Worm (Caenorhabditis elegans): ENCODE results near the gene spn-4.

spn-4 gene

ce11 chrV:6796264-6796663 lies 11.6 kb upstream of the spn-4 start (continued):
- TF ChIP-seq nhr-90 (tag; optimal IDR thresholded peaks at IDR 0.05; ENCODE audit: poor library complexity): no peak
- TF ChIP-seq xbp-1 (tag; optimal IDR thresholded peaks at IDR 0.05): peak; percentile 13
- no peak for TF ChIP-seq lsy-2 (tag; optimal IDR thresholded peaks at IDR 0.05)
- no peak for TF ChIP-seq zag-1 (tag; optimal IDR thresholded peaks at IDR 0.05)
- TF ChIP-seq nhr-85 (tag): peak; percentile 84
- no peak for TF ChIP-seq ceh-90 (tag; optimal IDR thresholded peaks at IDR 0.05)
- no peak for TF ChIP-seq fkh-4 (tag; optimal IDR thresholded peaks at IDR 0.05; ENCODE audit: borderline replicate concordance)
- no peak for TF ChIP-seq C16A3.4 (tag; optimal IDR thresholded peaks at IDR 0.05)
- TF ChIP-seq nhr-28 (tag; optimal IDR thresholded peaks at IDR 0.05): no peak
- no peak for TF ChIP-seq ceh-63 (GFP tag; optimal IDR thresholded peaks at IDR 0.05)
- TF ChIP-seq skn-1 (tag; optimal IDR thresholded peaks at IDR 0.05): no peak
- TF ChIP-seq isw-1 (GFP tag; IDR thresholded peaks at IDR 0.05): no peak
- no peak for TF ChIP-seq lin-13 (GFP tag; optimal IDR thresholded peaks at IDR 0.05)
- no peak for TF ChIP-seq mdl-1 (tag; optimal IDR thresholded peaks at IDR 0.05)
- no peak for TF ChIP-seq ama-1 (optimal IDR thresholded peaks at IDR 0.05)
- peak; percentile 1 for TF ChIP-seq snu-23 (GFP tag; optimal IDR thresholded peaks at IDR 0.05)
- no peak for TF ChIP-seq sptf-1 (tag; optimal IDR thresholded peaks at IDR 0.05)
- TF ChIP-seq grh-1 (GFP tag; IDR thresholded peaks at IDR 0.05): no peak
- TF ChIP-seq tlp-1 (tag; optimal IDR thresholded peaks at IDR 0.05): no peak
- TF ChIP-seq sox-4 (tag; optimal IDR thresholded peaks at IDR 0.05): no peak
- no peak for TF ChIP-seq nhr-12 (tag; optimal IDR thresholded peaks at IDR 0.05)
- TF ChIP-seq efl-1 (optimal IDR thresholded peaks at IDR 0.05): no peak
- TF ChIP-seq efl-1 (GFP tag; optimal IDR thresholded peaks at IDR 0.05 in 1 of 2): no peak
- peak; percentile 10 for TF ChIP-seq blmp-1 (tag; optimal IDR thresholded peaks at IDR 0.05)

DNA sequence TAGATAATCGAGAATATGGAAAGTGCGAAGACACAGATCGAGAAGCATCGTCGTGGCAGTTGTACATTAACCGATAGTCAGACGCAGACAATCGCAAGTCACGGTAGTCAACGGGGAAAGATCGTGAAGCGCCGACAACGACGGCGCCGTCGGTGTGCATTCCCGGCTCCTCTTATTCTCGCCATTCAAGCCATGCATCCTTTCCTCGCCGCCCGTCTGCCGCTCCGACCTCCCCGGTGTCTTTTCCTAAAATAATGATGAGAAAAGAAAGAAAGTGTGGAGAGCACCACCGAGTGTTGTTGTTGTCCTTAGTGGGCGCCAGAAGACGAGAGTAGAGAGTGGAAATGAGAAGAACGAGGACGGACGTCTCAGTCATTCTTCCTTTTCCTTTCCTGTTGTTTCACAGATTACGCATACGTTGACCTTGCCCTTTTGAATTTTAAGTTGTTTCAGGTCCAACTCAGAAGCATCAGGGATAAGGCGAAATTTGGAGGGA lies 9.1 kb upstream of the spn-4 start, which contains the start of gene ZC404.1:
Gene ZC404.1 (plus strand): TSS at position 446 of the 496 bp plus-strand sequence.
- TF ChIP-seq nhr-12 (tag; optimal IDR thresholded peaks at IDR 0.05): no peak
- no peak for TF ChIP-seq ama-1 (optimal IDR thresholded peaks at IDR 0.05)
- TF ChIP-seq nhr-28 (tag; optimal IDR thresholded peaks at IDR 0.05): no peak
- no peak for TF ChIP-seq dsc-1 (tag; optimal IDR thresholded peaks at IDR 0.05)
- TF ChIP-seq nhr-20 (tag; optimal IDR thresholded peaks at IDR 0.05): no peak
- no peak for TF ChIP-seq grh-1 (GFP tag; IDR thresholded peaks at IDR 0.05)
- TF ChIP-seq C04F5.9 (tag; optimal IDR thresholded peaks at IDR 0.05): no peak
- TF ChIP-seq aly-2 (tag; optimal IDR thresholded peaks at IDR 0.05): no peak
- TF ChIP-seq egl-13 (tag; optimal IDR thresholded peaks at IDR 0.05): no peak
- peak; percentile 36 for TF ChIP-seq nhr-71 (tag; optimal IDR thresholded peaks at IDR 0.05)
- no peak for TF ChIP-seq pqm-1 (tag; optimal IDR thresholded peaks at IDR 0.05)
- TF ChIP-seq vab-15 (tag; optimal IDR thresholded peaks at IDR 0.05): no peak
- TF ChIP-seq nhr-85 (tag): no peak
- TF ChIP-seq hlh-17 (GFP tag; optimal IDR thresholded peaks at IDR 0.05; ENCODE audit: borderline replicate concordance): no peak
- TF ChIP-seq Y116A8C.19 (tag; optimal IDR thresholded peaks at IDR 0.05; ENCODE audit: borderline replicate concordance): no peak
- TF ChIP-seq jun-1 (tag; optimal IDR thresholded peaks at IDR 0.05): no peak
- TF ChIP-seq sup-37 (GFP tag; optimal IDR thresholded peaks at IDR 0.05): no peak
- no peak for TF ChIP-seq blmp-1 (tag; optimal IDR thresholded peaks at IDR 0.05)
- TF ChIP-seq nhr-84 (tag; optimal IDR thresholded peaks at IDR 0.05): no peak
- TF ChIP-seq tbx-2 (tag; optimal IDR thresholded peaks at IDR 0.05): no peak
- no peak for TF ChIP-seq pax-3 (tag; optimal IDR thresholded peaks at IDR 0.05)
- TF ChIP-seq sox-4 (tag; optimal IDR thresholded peaks at IDR 0.05): no peak
- no peak for TF ChIP-seq skn-1 (tag; optimal IDR thresholded peaks at IDR 0.05)
- peak; percentile 12 for TF ChIP-seq nhr-47 (tag; optimal IDR thresholded peaks at IDR 0.05)
- TF ChIP-seq pag-3 (tag; optimal IDR thresholded peaks at IDR 0.05; ENCODE audit: borderline replicate concordance, insufficient read depth): no peak
- TF ChIP-seq unc-86 (tag; optimal IDR thresholded peaks at IDR 0.05): peak; percentile 1
- no peak for TF ChIP-seq zag-1 (tag; optimal IDR thresholded peaks at IDR 0.05)
- TF ChIP-seq lir-3 (tag; optimal IDR thresholded peaks at IDR 0.05; ENCODE audit: poor library complexity): no peak
- peak; percentile 3 to 8 for TF ChIP-seq efl-1 (optimal IDR thresholded peaks at IDR 0.05)
- peak in 1 of 2 experiments; percentile 49 for TF ChIP-seq efl-1 (GFP tag; optimal IDR thresholded peaks at IDR 0.05 in 1 of 2)
- TF ChIP-seq C34B4.2 (tag; optimal IDR thresholded peaks at IDR 0.05): no peak
- no peak for TF ChIP-seq ceh-63 (GFP tag; optimal IDR thresholded peaks at IDR 0.05)
- peak; percentile 64 for TF ChIP-seq fkh-8 (tag; optimal IDR thresholded peaks at IDR 0.05)
- peak; percentile 21 for TF ChIP-seq swsn-7 (tag; optimal IDR thresholded peaks at IDR 0.05)
- no peak for TF ChIP-seq mdl-1 (tag; optimal IDR thresholded peaks at IDR 0.05)
- TF ChIP-seq zip-4 (GFP tag; optimal IDR thresholded peaks at IDR 0.05): no peak
- TF ChIP-seq lin-13 (GFP tag; optimal IDR thresholded peaks at IDR 0.05): no peak
- TF ChIP-seq rnt-1 (tag; optimal IDR thresholded peaks at IDR 0.05): no peak
- TF ChIP-seq efl-3 (GFP tag; optimal IDR thresholded peaks at IDR 0.05): no peak
- TF ChIP-seq unc-62 (GFP tag; optimal IDR thresholded peaks at IDR 0.05): no peak
- no peak for TF ChIP-seq nhr-237 (tag; optimal IDR thresholded peaks at IDR 0.05)
